Worm (Caenorhabditis elegans): ENCODE results near the gene col-147.

Gene col-147

ce11 chrV:9584263-9584662 lies 48.9 kb downstream of the col-147 start:
- TF ChIP-seq sea-2 (GFP tag; optimal IDR thresholded peaks at IDR 0.05) (no peak), fos-1 (tag; optimal IDR thresholded peaks at IDR 0.05) (no peak), nhr-237 (tag; optimal IDR thresholded peaks at IDR 0.05) (no peak), nhr-43 (tag; optimal IDR thresholded peaks at IDR 0.05; ENCODE audit: poor library complexity, severe bottlenecking) (no peak), ceh-28 (tag; optimal IDR thresholded peaks at IDR 0.05) (no peak), hmg-11 (tag; optimal IDR thresholded peaks at IDR 0.05) (no peak), eor-1 (tag; optimal IDR thresholded peaks at IDR 0.05) (no peak), ama-1 (optimal IDR thresholded peaks at IDR 0.05) (no peak), unc-39 (tag; optimal IDR thresholded peaks at IDR 0.05) (no peak), fkh-10 (GFP tag; optimal IDR thresholded peaks at IDR 0.05) (no peak), elt-2 (tag; optimal IDR thresholded peaks at IDR 0.05) (no peak), ztf-4 (tag; optimal IDR thresholded peaks at IDR 0.05) (no peak), nhr-76 (tag; optimal IDR thresholded peaks at IDR 0.05) (no peak), aly-2 (tag; optimal IDR thresholded peaks at IDR 0.05) (no peak), pha-4 (tag; optimal IDR thresholded peaks at IDR 0.05) (no peak), ceh-16 (tag; optimal IDR thresholded peaks at IDR 0.05) (no peak), nfya-1 (tag; optimal IDR thresholded peaks at IDR 0.05; ENCODE audit: insufficient read depth) (no peak)

- TF ChIP-seq ceh-16 (tag; optimal IDR thresholded peaks at IDR 0.05) (no peak), pha-4 (tag; optimal IDR thresholded peaks at IDR 0.05) (no peak), nhr-28 (tag; optimal IDR thresholded peaks at IDR 0.05) (no peak), hmg-11 (tag; optimal IDR thresholded peaks at IDR 0.05) (no peak), daf-12 (tag; optimal IDR thresholded peaks at IDR 0.05) (no peak), pqm-1 (tag; optimal IDR thresholded peaks at IDR 0.05) (no peak), eor-1 (tag; optimal IDR thresholded peaks at IDR 0.05) (no peak), ztf-11 (tag; optimal IDR thresholded peaks at IDR 0.05) (no peak), unc-62 (GFP tag; optimal IDR thresholded peaks at IDR 0.05) (no peak), zag-1 (tag; optimal IDR thresholded peaks at IDR 0.05) (no peak), fkh-10 (GFP tag; optimal IDR thresholded peaks at IDR 0.05) (no peak), fkh-2 (tag; optimal IDR thresholded peaks at IDR 0.05) (no peak), ZK546.5 (tag; optimal IDR thresholded peaks at IDR 0.05) (no peak), mml-1 (tag; optimal IDR thresholded peaks at IDR 0.05) (no peak), egl-27 (tag; optimal IDR thresholded peaks at IDR 0.05) (no peak), snpc-4 (tag; optimal IDR thresholded peaks at IDR 0.05) (no peak), elt-2 (tag; optimal IDR thresholded peaks at IDR 0.05) (no peak), ceh-28 (tag; optimal IDR thresholded peaks at IDR 0.05) (no peak)
These were observed 49.9 kb downstream of the col-147 start, which contains the start of gene K09G1.1 for ce11 chrV:9583323-9583644. Gene K09G1.1, plus strand, starts transcription at chrV:9583545.

ce11 chrV:9582594-9583322 lies 50.4 kb downstream of the col-147 start, which contains the start of gene rtfo-1:
Gene rtfo-1, minus strand, starts transcription at chrV:9582644.
- TF ChIP-seq snpc-4 (tag; optimal IDR thresholded peaks at IDR 0.05) (peak; percentile 4), lin-15B (tag; optimal IDR thresholded peaks at IDR 0.05) (no peak), sea-2 (GFP tag; optimal IDR thresholded peaks at IDR 0.05) (no peak), aly-2 (tag; optimal IDR thresholded peaks at IDR 0.05) (no peak), egl-27 (tag; optimal IDR thresholded peaks at IDR 0.05) (no peak), pha-4 (tag; optimal IDR thresholded peaks at IDR 0.05) (peak; percentile 60), ZK546.5 (tag; optimal IDR thresholded peaks at IDR 0.05) (no peak), unc-62 (GFP tag; optimal IDR thresholded peaks at IDR 0.05) (no peak), ceh-82 (tag; optimal IDR thresholded peaks at IDR 0.05) (no peak), nhr-11 (tag; optimal IDR thresholded peaks at IDR 0.05) (no peak), egl-5 (tag; optimal IDR thresholded peaks at IDR 0.05) (no peak), jun-1 (tag; optimal IDR thresholded peaks at IDR 0.05) (no peak), daf-12 (tag; optimal IDR thresholded peaks at IDR 0.05) (no peak), ztf-11 (tag; optimal IDR thresholded peaks at IDR 0.05) (no peak), fkh-10 (GFP tag; optimal IDR thresholded peaks at IDR 0.05) (no peak), nhr-43 (tag; optimal IDR thresholded peaks at IDR 0.05; ENCODE audit: poor library complexity, severe bottlenecking) (peak; percentile 45), elt-1 (tag; optimal IDR thresholded peaks at IDR 0.05) (no peak), pqm-1 (tag; optimal IDR thresholded peaks at IDR 0.05) (no peak), mml-1 (tag; optimal IDR thresholded peaks at IDR 0.05) (no peak), ceh-28 (tag; optimal IDR thresholded peaks at IDR 0.05) (no peak), unc-39 (tag; optimal IDR thresholded peaks at IDR 0.05) (no peak), lin-39 (tag; optimal IDR thresholded peaks at IDR 0.05) (no peak), nhr-67 (tag; optimal IDR thresholded peaks at IDR 0.05) (no peak), nhr-28 (tag; optimal IDR thresholded peaks at IDR 0.05) (no peak), fos-1 (tag; optimal IDR thresholded peaks at IDR 0.05) (no peak), lsy-12 (tag; optimal IDR thresholded peaks at IDR 0.05) (no peak), nfya-1 (tag; optimal IDR thresholded peaks at IDR 0.05; ENCODE audit: insufficient read depth) (no peak), elt-2 (tag; optimal IDR thresholded peaks at IDR 0.05) (peak; percentile 4), skn-1 (tag; optimal IDR thresholded peaks at IDR 0.05) (no peak), hmg-11 (tag; optimal IDR thresholded peaks at IDR 0.05) (peak; percentile 62), nhr-237 (tag; optimal IDR thresholded peaks at IDR 0.05) (no peak), tbx-2 (tag; optimal IDR thresholded peaks at IDR 0.05) (no peak), nhr-23 (tag; optimal IDR thresholded peaks at IDR 0.05) (peak; percentile 35), nhr-25 (tag; optimal IDR thresholded peaks at IDR 0.05) (peak; percentile 18), elt-3 (tag; optimal IDR thresholded peaks at IDR 0.05) (no peak), nhr-77 (tag; optimal IDR thresholded peaks at IDR 0.05) (no peak), ztf-4 (tag; optimal IDR thresholded peaks at IDR 0.05) (no peak)

Data from whole organism, L3 larva.